Worm (Caenorhabditis elegans) whole organism, L1 larva: ENCODE data around the gene smg-4.
A peak's percentile ranks its signal among the peaks of the same experiment; 100 is the strongest.

ENCODE experiments used
- C04F5.9 ChIP-seq: sonication (generic microtip); optimal IDR thresholded peaks from 2 replicates; lab custom pipeline; 2016; ENCODE audit warnings: missing genetic modification characterization, missing compliant biosample characterization
- Y116A8C.19 ChIP-seq: sonication (generic microtip); optimal IDR thresholded peaks from 2 replicates; lab custom pipeline; 2016; ENCODE audit warnings: missing compliant biosample characterization, missing genetic modification characterization, borderline replicate concordance
- aha-1 ChIP-seq: fragments of 150-350 bp; optimal IDR thresholded peaks from 2 replicates; lab custom pipeline; 2014; ENCODE audit warnings: missing biosample characterization, missing genetic modification characterization
- alr-1 ChIP-seq: fragments of 200-800 bp; sonication (Bioruptor generic); optimal IDR thresholded peaks from 2 replicates; lab custom pipeline; 2018; ENCODE audit warnings: borderline replicate concordance, mild to moderate bottlenecking, missing genetic modification characterization, missing compliant biosample characterization
- aly-2 ChIP-seq: fragments of 150-350 bp; optimal IDR thresholded peaks from 2 replicates; lab custom pipeline; 2014; ENCODE audit warnings: missing biosample characterization, missing genetic modification characterization
- ama-1 ChIP-seq: fragments of 150-350 bp; optimal IDR thresholded peaks from 2 replicates; lab custom pipeline; 2014
- blmp-1 ChIP-seq: fragments of 150-350 bp; optimal IDR thresholded peaks from 2 replicates; lab custom pipeline; 2014; ENCODE audit warnings: missing biosample characterization, missing genetic modification characterization
- ceh-63 ChIP-seq: fragments of 200-800 bp; sonication (Bioruptor generic); optimal IDR thresholded peaks from 2 replicates; lab custom pipeline; 2018; ENCODE audit warnings: mild to moderate bottlenecking, missing genetic modification characterization, missing compliant biosample characterization
- ceh-8 ChIP-seq: fragments of 200-800 bp; sonication (Bioruptor generic); optimal IDR thresholded peaks from 2 replicates; lab custom pipeline; 2018; ENCODE audit warnings: mild to moderate bottlenecking, missing genetic modification characterization, moderate library complexity, missing compliant biosample characterization
- ceh-82 ChIP-seq, 3 experiments: fragments of 150-350 bp in 1 of 3; sonication (generic microtip) in 2 of 3; optimal IDR thresholded peaks; 2 replicates each; lab custom pipeline; 2014 to 2017; ENCODE audit warnings: missing biosample characterization in 3 of 3, missing genetic modification characterization in 3 of 3
- ceh-90 ChIP-seq: sonication (generic microtip); optimal IDR thresholded peaks from 2 replicates; lab custom pipeline; 2016; ENCODE audit warnings: missing genetic modification characterization, missing compliant biosample characterization
- ces-1 ChIP-seq: fragments of 150-350 bp; optimal IDR thresholded peaks from 2 replicates; lab custom pipeline; 2014; ENCODE audit warnings: missing biosample characterization, missing genetic modification reagents, missing genetic modification characterization
- efl-1 ChIP-seq, 4 experiments: fragments of 150-350 bp; optimal IDR thresholded peaks in 3 of 4; peaks in 1 of 4; 1 replicate in 1 of 4; 2 replicates in 3 of 4; lab custom pipeline; 2014; ENCODE audit warnings: missing biosample characterization in 2 of 4, missing genetic modification characterization in 2 of 4, missing genetic modification reagents in 2 of 4
- efl-3 ChIP-seq: fragments of 200-800 bp; sonication (Bioruptor generic); optimal IDR thresholded peaks from 2 replicates; lab custom pipeline; 2018; ENCODE audit warnings: mild to moderate bottlenecking, missing genetic modification characterization, missing compliant biosample characterization
- elt-3 ChIP-seq, 6 experiments: fragments of 150-350 bp in 1 of 6; sonication (generic microtip); optimal IDR thresholded peaks; 2 replicates each; lab custom pipeline; 2017 to 2018; ENCODE audit warnings: missing biosample characterization in 6 of 6, missing genetic modification characterization in 6 of 6, inconsistent platforms in 1 of 6
- ets-5 ChIP-seq: fragments of 200-800 bp; sonication (Bioruptor generic); IDR thresholded peaks from 2 replicates; pipeline ENCODE4 v1.3.6; 2022; ENCODE audit warnings: missing genetic modification characterization, missing compliant biosample characterization
- fkh-10 ChIP-seq: sonication (generic microtip); optimal IDR thresholded peaks from 2 replicates; lab custom pipeline; 2017; ENCODE audit warnings: missing biosample characterization, missing genetic modification reagents, missing genetic modification characterization
- fkh-4 ChIP-seq: sonication (generic microtip); optimal IDR thresholded peaks from 2 replicates; lab custom pipeline; 2016; ENCODE audit warnings: missing compliant biosample characterization, missing genetic modification characterization, borderline replicate concordance
- fos-1 ChIP-seq: fragments of 150-350 bp; optimal IDR thresholded peaks from 2 replicates; lab custom pipeline; 2014; ENCODE audit warnings: missing biosample characterization, missing genetic modification characterization
- grh-1 ChIP-seq: fragments of 200-800 bp; sonication (Bioruptor generic); IDR thresholded peaks from 2 replicates; pipeline ENCODE4 v1.3.6; 2022; ENCODE audit warnings: missing genetic modification reagents, missing genetic modification characterization, missing compliant biosample characterization
- hlh-4 ChIP-seq: sonication (generic microtip); optimal IDR thresholded peaks from 2 replicates; lab custom pipeline; 2016; ENCODE audit warnings: mild to moderate bottlenecking, missing genetic modification characterization, missing compliant biosample characterization
- isw-1 ChIP-seq: fragments of 200-800 bp; sonication (Bioruptor generic); IDR thresholded peaks from 2 replicates; pipeline ENCODE4 v1.3.6; 2022; ENCODE audit warnings: missing genetic modification characterization, missing compliant biosample characterization
- lin-13 ChIP-seq: fragments of 150-350 bp; optimal IDR thresholded peaks from 2 replicates; lab custom pipeline; 2014; ENCODE audit warnings: missing biosample characterization, missing genetic modification reagents, missing genetic modification characterization
- lin-14 ChIP-seq: fragments of 200-800 bp; sonication (Bioruptor generic); optimal IDR thresholded peaks from 2 replicates; lab custom pipeline; 2018; ENCODE audit warnings: mild to moderate bottlenecking, missing genetic modification characterization, moderate library complexity, missing compliant biosample characterization
- lsy-2 ChIP-seq, 2 experiments: fragments of 150-350 bp; optimal IDR thresholded peaks; 2 replicates each; lab custom pipeline; 2014; ENCODE audit warnings: missing biosample characterization in 2 of 2, missing genetic modification characterization in 2 of 2
- mab-9 ChIP-seq: fragments of 200-800 bp; sonication (Bioruptor generic); IDR thresholded peaks from 2 replicates; pipeline ENCODE4 v1.3.6; 2022; ENCODE audit warnings: missing genetic modification reagents, missing genetic modification characterization, missing compliant biosample characterization
- mdl-1 ChIP-seq, 2 experiments: fragments of 150-350 bp; optimal IDR thresholded peaks; 2 replicates each; lab custom pipeline; 2014 to 2017; ENCODE audit warnings: missing biosample characterization in 2 of 2, missing genetic modification characterization in 2 of 2, inconsistent platforms in 1 of 2
- mef-2 ChIP-seq: fragments of 150-350 bp; optimal IDR thresholded peaks from 2 replicates; lab custom pipeline; 2014; ENCODE audit warnings: missing biosample characterization, missing genetic modification characterization
- nhr-12 ChIP-seq: sonication (generic microtip); optimal IDR thresholded peaks from 2 replicates; lab custom pipeline; 2017; ENCODE audit warnings: missing biosample characterization, missing genetic modification characterization
- nhr-19 ChIP-seq: fragments of 200-800 bp; sonication (Bioruptor generic); conservative IDR thresholded peaks from 2 replicates; pipeline ENCODE4 v1.3.6; 2022; ENCODE audit warnings: missing genetic modification characterization, missing compliant biosample characterization
- nhr-47 ChIP-seq: sonication (generic microtip); optimal IDR thresholded peaks from 2 replicates; lab custom pipeline; 2016; ENCODE audit warnings: mild to moderate bottlenecking, missing genetic modification characterization, moderate library complexity, missing compliant biosample characterization
- nhr-71 ChIP-seq: sonication (generic microtip); optimal IDR thresholded peaks from 2 replicates; lab custom pipeline; 2016; ENCODE audit warnings: mild to moderate bottlenecking, missing genetic modification characterization, moderate library complexity, missing compliant biosample characterization
- nhr-85 ChIP-seq: sonication (generic microtip); peaks from one replicate; lab custom pipeline; 2016; ENCODE audit warnings: missing genetic modification characterization, inconsistent platforms, missing compliant biosample characterization
- nhr-90 ChIP-seq: sonication (generic microtip); optimal IDR thresholded peaks from 2 replicates; lab custom pipeline; 2016; ENCODE audit warnings: mild to moderate bottlenecking, missing genetic modification characterization, missing compliant biosample characterization; ENCODE audit not compliant: poor library complexity
- pax-3 ChIP-seq: fragments of 200-800 bp; sonication (Bioruptor generic); optimal IDR thresholded peaks from 2 replicates; lab custom pipeline; 2018; ENCODE audit warnings: mild to moderate bottlenecking, missing genetic modification characterization, moderate library complexity, missing compliant biosample characterization
- rnt-1 ChIP-seq: sonication (generic microtip); optimal IDR thresholded peaks from 2 replicates; lab custom pipeline; 2016; ENCODE audit warnings: mild to moderate bottlenecking, missing genetic modification characterization, moderate library complexity, missing compliant biosample characterization
- snpc-4 ChIP-seq: fragments of 150-350 bp; optimal IDR thresholded peaks from 2 replicates; lab custom pipeline; 2014; ENCODE audit warnings: missing biosample characterization, missing genetic modification characterization
- sox-4 ChIP-seq: sonication (generic microtip); optimal IDR thresholded peaks from 2 replicates; lab custom pipeline; 2016; ENCODE audit warnings: missing genetic modification characterization, missing compliant biosample characterization
- tbx-2 ChIP-seq: sonication (generic microtip); optimal IDR thresholded peaks from 2 replicates; lab custom pipeline; 2016; ENCODE audit warnings: missing genetic modification characterization, missing compliant biosample characterization
- tlp-1 ChIP-seq: fragments of 150-350 bp; optimal IDR thresholded peaks from 2 replicates; lab custom pipeline; 2014; ENCODE audit warnings: missing biosample characterization, missing genetic modification characterization
- unc-130 ChIP-seq: fragments of 150-350 bp; optimal IDR thresholded peaks from 2 replicates; lab custom pipeline; 2017; ENCODE audit warnings: missing biosample characterization, missing genetic modification characterization, inconsistent platforms
- unc-30 ChIP-seq: sonication (generic microtip); optimal IDR thresholded peaks from 2 replicates; lab custom pipeline; 2017; ENCODE audit warnings: missing biosample characterization, missing genetic modification characterization
- unc-62 ChIP-seq: fragments of 150-350 bp; optimal IDR thresholded peaks from 2 replicates; lab custom pipeline; 2014; ENCODE audit warnings: missing biosample characterization, missing genetic modification reagents, missing genetic modification characterization
- unc-86 ChIP-seq: sonication (generic microtip); optimal IDR thresholded peaks from 2 replicates; lab custom pipeline; 2016; ENCODE audit warnings: missing genetic modification characterization, missing compliant biosample characterization
- zag-1 ChIP-seq: fragments of 150-350 bp; optimal IDR thresholded peaks from 2 replicates; lab custom pipeline; 2014; ENCODE audit warnings: missing biosample characterization, missing genetic modification characterization
- ztf-4 ChIP-seq: fragments of 150-350 bp; optimal IDR thresholded peaks from 2 replicates; lab custom pipeline; 2014; ENCODE audit warnings: missing biosample characterization, missing genetic modification characterization

The smg-4 gene

DNA sequence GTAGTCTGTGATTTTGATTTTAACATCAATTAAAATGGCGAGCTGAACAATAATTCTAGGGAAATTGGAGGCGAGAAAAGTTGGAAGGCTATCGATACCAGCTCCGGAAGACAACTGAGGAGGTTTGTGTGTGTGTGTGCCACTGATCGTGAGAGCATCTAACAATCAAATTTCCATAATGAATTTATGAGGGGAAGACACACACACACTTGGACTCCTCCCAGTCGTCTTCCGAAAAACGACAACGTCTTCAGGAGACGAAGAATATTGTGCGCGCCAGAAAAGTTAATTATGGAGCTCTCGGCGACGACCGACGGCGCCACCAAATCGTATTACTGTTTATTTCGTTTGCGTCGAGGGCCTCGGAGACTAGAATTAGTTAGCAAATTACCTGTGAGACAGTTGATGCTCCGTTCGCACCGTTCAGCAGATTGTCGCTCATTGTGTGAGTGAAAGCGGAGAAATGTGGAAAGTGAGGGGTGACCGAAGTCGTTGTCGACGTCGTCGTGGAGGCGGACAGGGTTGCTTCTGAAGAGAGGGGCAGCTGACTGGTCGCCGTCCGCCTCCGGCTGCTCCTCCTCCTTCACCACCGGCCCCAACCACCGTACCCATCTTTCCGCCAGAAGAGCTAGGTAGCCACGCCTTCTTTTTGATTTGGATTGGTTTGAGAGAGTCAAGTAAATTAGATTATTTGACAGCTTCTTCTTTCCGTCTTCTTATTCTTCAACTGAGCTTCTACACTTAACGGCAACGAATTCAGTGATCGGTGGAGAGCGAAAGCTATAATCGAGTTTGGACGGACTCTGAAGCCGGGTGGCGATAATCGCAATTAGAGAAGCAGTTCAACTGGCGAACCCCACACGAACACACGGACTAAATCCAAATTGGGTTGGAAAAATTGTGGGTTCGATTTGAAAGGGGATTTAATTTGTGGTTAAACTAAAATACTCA is 8.4 kb downstream of the smg-4 start, which contains the start of gene unc-42 (continued):
- TF ChIP-seq lin-13, result no peak
- TF ChIP-seq ets-5, result no peak
- TF ChIP-seq rnt-1 (tag; lab: Kevin White, UChicago), result no peak
- peak; percentile 100 for TF ChIP-seq ces-1 (GFP tag; lab: Kevin White, UChicago)
- no peak for TF ChIP-seq mdl-1 (tag; optimal IDR thresholded peaks at IDR 0.05; lab: Kevin White, UChicago)
- peak in 1 of 2 experiments; percentile 53 for TF ChIP-seq lsy-2 (tag; optimal IDR thresholded peaks at IDR 0.05; lab: Kevin White, UChicago)
- no peak for TF ChIP-seq mef-2
- TF ChIP-seq aly-2 (tag; lab: Kevin White, UChicago), result no peak
- TF ChIP-seq ztf-4 (tag; lab: Kevin White, UChicago), result no peak
- TF ChIP-seq unc-62 (GFP tag; lab: Kevin White, UChicago), result no peak
- no peak for TF ChIP-seq C04F5.9 (tag; lab: Kevin White, UChicago)
- no peak for TF ChIP-seq unc-130 (tag; lab: Kevin White, UChicago)
- no peak for TF ChIP-seq unc-86 (tag; lab: Kevin White, UChicago)
- TF ChIP-seq nhr-47 (tag; lab: Kevin White, UChicago), result peak; percentile 50
- TF ChIP-seq nhr-85, result no peak
- TF ChIP-seq tlp-1 (tag; lab: Kevin White, UChicago), result no peak
- TF ChIP-seq pax-3 (tag; lab: Kevin White, UChicago), result no peak
- TF ChIP-seq sox-4 (tag; lab: Kevin White, UChicago), result no peak
- no peak for TF ChIP-seq efl-1 (optimal IDR thresholded peaks at IDR 0.05; lab: Kevin White, UChicago)
- peak in 1 of 2 experiments; percentile 76 for TF ChIP-seq efl-1 (GFP tag; optimal IDR thresholded peaks at IDR 0.05 in 1 of 2; lab: Kevin White, UChicago)
- no peak for TF ChIP-seq zag-1
- no peak for TF ChIP-seq alr-1 (tag; lab: Kevin White, UChicago)
- no peak for TF ChIP-seq ama-1 (lab: Kevin White, UChicago)
- no peak for TF ChIP-seq fos-1 (tag; lab: Kevin White, UChicago)
- no peak for TF ChIP-seq elt-3 (tag; optimal IDR thresholded peaks at IDR 0.05; lab: Kevin White, UChicago)
- TF ChIP-seq efl-3 (GFP tag; lab: Kevin White, UChicago), result no peak

DNA sequence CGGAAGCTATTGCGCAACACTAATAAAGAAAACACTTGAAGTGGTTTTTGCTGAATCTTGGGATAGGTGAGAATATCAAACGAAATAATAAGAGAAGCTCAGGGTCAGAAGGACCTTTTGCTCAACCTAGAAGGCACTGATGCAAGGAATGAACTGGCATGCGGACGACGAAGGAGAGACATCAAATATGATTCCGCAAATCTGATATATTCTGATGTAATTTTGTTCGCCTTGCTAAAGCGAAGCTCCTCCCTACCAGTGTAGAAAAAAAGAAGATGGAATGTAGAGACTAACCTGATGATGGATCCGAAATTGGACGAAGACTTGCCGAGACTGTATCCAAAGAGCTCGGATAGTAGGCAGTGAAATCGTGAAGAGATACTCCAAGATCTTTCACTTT is 9.6 kb downstream of the smg-4 start:
- TF ChIP-seq ces-1 (GFP tag; lab: Kevin White, UChicago) (peak; percentile 97), grh-1 (no peak), efl-1 (optimal IDR thresholded peaks at IDR 0.05; lab: Kevin White, UChicago) (no peak), efl-1 (GFP tag; optimal IDR thresholded peaks at IDR 0.05 in 1 of 2; lab: Kevin White, UChicago) (peak in 1 of 2 experiments; percentile 58), lin-14 (GFP tag; lab: Kevin White, UChicago) (peak; percentile 22), fkh-10 (peak; percentile 34)

DNA sequence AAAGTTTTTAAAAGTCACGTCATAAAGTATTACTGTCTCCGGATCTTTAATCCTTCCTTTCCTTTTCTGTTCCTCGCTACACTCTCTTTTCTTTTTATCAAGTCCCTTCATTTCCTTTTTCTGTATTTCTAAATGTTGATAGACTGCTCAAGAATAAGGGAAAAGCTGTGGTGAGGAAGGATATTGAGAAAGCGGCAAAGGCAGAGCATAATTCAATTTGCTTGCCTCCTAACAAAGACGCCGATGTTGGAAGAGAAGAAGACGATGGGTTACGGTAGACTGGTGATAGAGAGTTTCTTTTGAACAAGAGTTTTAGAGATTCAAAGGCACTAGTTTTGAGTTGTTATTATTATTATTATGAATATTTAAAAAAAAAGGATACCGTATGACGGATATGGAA is 11.9 kb downstream of the smg-4 start:
- no peak for TF ChIP-seq fkh-4 (tag; lab: Kevin White, UChicago)
- no peak for TF ChIP-seq ceh-82 (tag; optimal IDR thresholded peaks at IDR 0.05; lab: Kevin White, UChicago)
- no peak for TF ChIP-seq ztf-4 (tag; lab: Kevin White, UChicago)
- no peak for TF ChIP-seq unc-30 (tag; lab: Kevin White, UChicago)
- no peak for TF ChIP-seq nhr-90 (tag; lab: Kevin White, UChicago)
- TF ChIP-seq ceh-8 (GFP tag; lab: Kevin White, UChicago), result no peak
- TF ChIP-seq isw-1 (GFP tag; lab: Robert Waterston, UW), result no peak
- TF ChIP-seq lin-13, result no peak
- TF ChIP-seq nhr-47 (tag; lab: Kevin White, UChicago), result peak; percentile 30
- no peak for TF ChIP-seq mdl-1 (tag; optimal IDR thresholded peaks at IDR 0.05; lab: Kevin White, UChicago)
- no peak for TF ChIP-seq sox-4 (tag; lab: Kevin White, UChicago)
- peak; percentile 17 for TF ChIP-seq tbx-2
- TF ChIP-seq ceh-63 (GFP tag; lab: Kevin White, UChicago), result no peak
- no peak for TF ChIP-seq hlh-4 (tag; lab: Kevin White, UChicago)
- TF ChIP-seq unc-62 (GFP tag; lab: Kevin White, UChicago), result no peak
- no peak for TF ChIP-seq nhr-12 (tag; lab: Kevin White, UChicago)
- TF ChIP-seq rnt-1 (tag; lab: Kevin White, UChicago), result no peak
- no peak for TF ChIP-seq aha-1 (tag; lab: Kevin White, UChicago)
- TF ChIP-seq snpc-4 (tag; lab: Kevin White, UChicago), result no peak
- no peak for TF ChIP-seq unc-86 (tag; lab: Kevin White, UChicago)
- no peak for TF ChIP-seq nhr-19
- TF ChIP-seq blmp-1 (tag; lab: Kevin White, UChicago), result no peak
- TF ChIP-seq Y116A8C.19 (tag; lab: Kevin White, UChicago), result no peak
- no peak for TF ChIP-seq mef-2
- TF ChIP-seq ceh-90 (tag; lab: Kevin White, UChicago), result no peak
- TF ChIP-seq tlp-1 (tag; lab: Kevin White, UChicago), result no peak
- no peak for TF ChIP-seq mab-9 (GFP tag; lab: Robert Waterston, UW)
- TF ChIP-seq nhr-71 (tag; lab: Kevin White, UChicago), result peak; percentile 42
- TF ChIP-seq pax-3 (tag; lab: Kevin White, UChicago), result no peak
